Fruit fly (Drosophila melanogaster) S2 (cell line): Measurements from ENCODE around the gene CG10300.

Experiments used
- CG8478 ChIP-seq: fragments of >200 bp; optimal IDR thresholded peaks from 2 replicates; lab custom pipeline; 2018
- CTCF ChIP-seq, 2 experiments: fragments of >200 bp; optimal IDR thresholded peaks; 2 replicates each; lab custom pipeline; 2018

dm6 chr3R:23730472-23730801 lies 19.1 kb downstream of the CG10300 start:
- TF ChIP-seq CG8478 (lab: Kevin White, UChicago) (no peak), CTCF (optimal IDR thresholded peaks at IDR 0.05; lab: Kevin White, UChicago) (no peak)
